Worm (Caenorhabditis elegans) whole organism, L2 larva: Measurements from ENCODE around the gene alh-7.

Source experiments
- ama-1 ChIP-seq: fragments of 150-350 bp; optimal IDR thresholded peaks from 2 replicates; lab custom pipeline; 2018; ENCODE audit warnings: inconsistent platforms
- ceh-16 ChIP-seq: fragments of 150-350 bp; optimal IDR thresholded peaks from 2 replicates; lab custom pipeline; 2014; ENCODE audit warnings: missing biosample characterization, missing genetic modification characterization
- elt-1 ChIP-seq: fragments of 150-350 bp; optimal IDR thresholded peaks from 2 replicates; lab custom pipeline; 2014; ENCODE audit warnings: missing biosample characterization, missing genetic modification characterization
- lin-13 ChIP-seq: fragments of 150-350 bp; optimal IDR thresholded peaks from 2 replicates; lab custom pipeline; 2014; ENCODE audit warnings: missing biosample characterization, missing genetic modification reagents, missing genetic modification characterization
- lsy-2 ChIP-seq, 2 experiments: fragments of 150-350 bp in 1 of 2; sonication (generic microtip) in 1 of 2; optimal IDR thresholded peaks; 2 replicates each; lab custom pipeline; 2014 to 2017; ENCODE audit warnings: missing biosample characterization in 2 of 2, missing genetic modification characterization in 2 of 2
- mdl-1 ChIP-seq, 2 experiments: fragments of 150-350 bp in 1 of 2; sonication (generic microtip) in 1 of 2; optimal IDR thresholded peaks; 2 replicates each; lab custom pipeline; 2017; ENCODE audit warnings: missing biosample characterization in 2 of 2, missing genetic modification characterization in 2 of 2
- nhr-10 ChIP-seq: sonication (generic microtip); optimal IDR thresholded peaks from 2 replicates; lab custom pipeline; 2017; ENCODE audit warnings: missing biosample characterization, missing genetic modification characterization
- nhr-12 ChIP-seq: fragments of 150-350 bp; optimal IDR thresholded peaks from 2 replicates; lab custom pipeline; 2014; ENCODE audit warnings: missing biosample characterization, missing genetic modification characterization
- nhr-77 ChIP-seq: fragments of 150-350 bp; optimal IDR thresholded peaks from 2 replicates; lab custom pipeline; 2014; ENCODE audit warnings: missing biosample characterization, missing genetic modification characterization
- snpc-4 ChIP-seq: fragments of 150-350 bp; optimal IDR thresholded peaks from 2 replicates; lab custom pipeline; 2014; ENCODE audit warnings: missing biosample characterization, missing genetic modification characterization
- zag-1 ChIP-seq: fragments of 150-350 bp; optimal IDR thresholded peaks from 2 replicates; lab custom pipeline; 2014; ENCODE audit warnings: missing biosample characterization, missing genetic modification characterization

ce11 chrII:13481781-13482455 is 9.7 kb downstream of the alh-7 start, which contains the start of gene E01G4.6:
- no peak for TF ChIP-seq nhr-77 (tag; lab: Kevin White, UChicago)
- no peak for TF ChIP-seq lin-13
- TF ChIP-seq lsy-2 (tag; optimal IDR thresholded peaks at IDR 0.05; lab: Kevin White, UChicago), result no peak
- no peak for TF ChIP-seq ama-1 (lab: Kevin White, UChicago)
- no peak for TF ChIP-seq zag-1 (tag; lab: Kevin White, UChicago)
- TF ChIP-seq mdl-1 (tag; optimal IDR thresholded peaks at IDR 0.05; lab: Kevin White, UChicago), result no peak
- no peak for TF ChIP-seq nhr-12
- no peak for TF ChIP-seq snpc-4
- no peak for TF ChIP-seq nhr-10 (tag; lab: Kevin White, UChicago)
- no peak for TF ChIP-seq elt-1
- TF ChIP-seq ceh-16, result no peak
